Worm (Caenorhabditis elegans) whole organism, L4/young adult: ENCODE measurements around the gene tat-1.

ENCODE experiments used
- W03F9.2 ChIP-seq: fragments of 150-350 bp; optimal IDR thresholded peaks from 2 replicates; lab custom pipeline; 2014; ENCODE audit warnings: missing biosample characterization, missing genetic modification characterization
- dao-5 ChIP-seq: sonication (generic microtip); optimal IDR thresholded peaks from 2 replicates; lab custom pipeline; 2016; ENCODE audit warnings: missing genotype, missing genetic modification characterization, moderate library complexity, missing compliant biosample characterization
- him-1 ChIP-seq: sonication (generic microtip); optimal IDR thresholded peaks from 2 replicates; lab custom pipeline; 2016; ENCODE audit warnings: missing genotype, missing genetic modification reagents, missing genetic modification characterization, missing compliant biosample characterization

tat-1 gene

ce11 chrIII:12421708-12422107 lies at the start of gene tat-1:
tat-1 (minus strand) TSS chrIII:12421718.
- no peak for TF ChIP-seq dao-5 (tag; lab: Kevin White, UChicago)
- no peak for TF ChIP-seq W03F9.2 (tag; lab: Kevin White, UChicago)
- no peak for TF ChIP-seq him-1

- no peak for TF ChIP-seq W03F9.2 (tag; lab: Kevin White, UChicago)
- TF ChIP-seq him-1, result no peak
- TF ChIP-seq dao-5 (tag; lab: Kevin White, UChicago), result no peak
These were observed 49.1 kb upstream of the tat-1 start for ce11 chrIII:12470589-12470988.

ce11 chrIII:12469800-12470199 lies 48.3 kb upstream of the tat-1 start:
- TF ChIP-seq him-1, result no peak
- TF ChIP-seq dao-5 (tag; lab: Kevin White, UChicago), result no peak
- no peak for TF ChIP-seq W03F9.2 (tag; lab: Kevin White, UChicago)

- TF ChIP-seq dao-5 (tag; lab: Kevin White, UChicago) (no peak), him-1 (no peak), W03F9.2 (tag; lab: Kevin White, UChicago) (no peak)
These were observed 47.4 kb upstream of the tat-1 start, which contains the start of gene Y49E10.29 for ce11 chrIII:12468869-12469268. Y49E10.29 (plus strand) TSS chrIII:12469169.

- TF ChIP-seq W03F9.2 (tag; lab: Kevin White, UChicago), result no peak
These were observed 44.8 kb upstream of the tat-1 start, which contains the start of gene pstk-1 for ce11 chrIII:12466310-12466709. pstk-1 (plus strand) TSS chrIII:12466610.

DNA sequence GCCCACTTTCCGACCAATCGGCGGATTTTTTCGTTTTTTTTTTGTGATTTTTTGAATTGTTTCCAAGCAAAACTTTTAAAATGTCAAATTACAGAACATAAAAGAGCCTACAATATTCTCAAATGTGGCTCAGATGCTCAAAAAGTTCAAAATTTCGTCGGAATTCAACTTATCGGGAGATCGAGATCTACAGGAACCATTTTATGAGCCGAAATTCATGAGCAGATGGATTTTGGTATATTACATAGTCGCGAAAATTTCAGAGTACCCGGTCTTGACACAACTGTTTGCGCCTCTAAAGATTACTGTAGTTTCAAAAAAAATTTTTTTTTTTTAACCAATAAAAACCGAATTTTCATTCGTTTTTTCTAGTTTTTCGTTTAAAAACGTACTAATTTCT lies 37.5 kb upstream of the tat-1 start:
- TF ChIP-seq W03F9.2 (tag; lab: Kevin White, UChicago) (no peak), dao-5 (tag; lab: Kevin White, UChicago) (no peak), him-1 (no peak)

- TF ChIP-seq W03F9.2 (tag; lab: Kevin White, UChicago) (peak; percentile 44), him-1 (no peak)
These were observed 35.5 kb upstream of the tat-1 start, which contains the start of the genes scav-3 and Y49E10.21 for ce11 chrIII:12456801-12457647. scav-3 (minus strand) TSS chrIII:12456850. Y49E10.21 (plus strand) TSS chrIII:12457597.

DNA sequence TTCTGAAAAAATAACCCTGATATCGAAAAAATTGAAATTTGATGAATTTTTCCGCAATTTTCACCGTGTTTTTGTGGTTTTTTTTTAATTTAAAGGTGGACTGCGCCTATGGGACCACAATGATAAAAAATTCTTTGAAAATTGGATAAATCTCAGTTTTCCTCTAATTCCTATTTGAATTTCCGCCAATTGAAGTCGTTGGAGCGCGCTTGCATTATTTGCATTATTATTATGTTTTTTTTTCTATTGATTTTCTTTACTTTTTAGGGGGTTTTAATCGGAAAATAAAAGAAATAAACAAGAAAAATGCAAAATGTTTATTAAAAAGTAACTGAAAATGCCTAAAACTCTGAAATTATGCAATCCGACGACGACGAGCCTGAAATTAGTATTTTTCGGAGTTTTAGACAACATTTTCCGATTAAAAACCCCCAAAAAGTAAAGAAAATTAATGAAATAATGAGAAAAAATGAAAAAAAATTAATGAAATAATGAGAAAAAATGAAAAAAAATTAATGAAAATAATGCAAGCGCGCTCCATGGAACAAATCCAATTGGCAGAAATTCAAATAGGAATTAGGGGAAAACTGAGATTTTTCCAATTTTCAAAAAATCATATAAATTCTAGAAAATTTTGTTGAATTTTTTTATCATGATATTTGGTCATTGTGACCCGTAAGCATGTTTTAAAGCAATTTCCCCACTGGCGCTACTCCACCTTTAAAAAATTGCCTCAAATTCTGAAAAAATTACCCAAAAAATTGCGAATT lies 34.3 kb upstream of the tat-1 start:
- TF ChIP-seq dao-5 (tag; lab: Kevin White, UChicago) (no peak), him-1 (no peak), W03F9.2 (tag; lab: Kevin White, UChicago) (no peak)

DNA sequence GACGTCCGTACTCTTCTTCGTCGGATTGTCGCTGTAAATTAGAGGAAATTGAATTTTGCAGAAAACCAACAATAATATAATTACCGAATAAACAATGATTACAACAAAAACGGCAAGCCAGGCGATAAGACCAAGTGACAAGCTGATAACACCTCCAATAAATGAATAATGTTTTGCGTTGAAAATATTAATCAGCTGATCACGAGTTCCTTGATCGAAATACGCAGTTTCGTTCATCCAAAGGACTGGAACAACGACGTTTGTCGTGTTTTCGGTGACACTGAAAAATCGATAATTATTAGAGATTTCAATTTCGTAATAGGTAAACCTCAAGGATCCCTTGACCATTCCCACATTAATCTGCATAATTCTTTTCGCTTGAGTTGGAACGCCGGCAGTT lies 32.3 kb upstream of the tat-1 start:
- TF ChIP-seq W03F9.2 (tag; lab: Kevin White, UChicago) (no peak), him-1 (no peak), dao-5 (tag; lab: Kevin White, UChicago) (no peak)

ce11 chrIII:12453315-12453714 lies 31.8 kb upstream of the tat-1 start, which contains the start of gene ani-1:
ani-1 (minus strand) TSS chrIII:12453375.
- TF ChIP-seq him-1 (no peak), W03F9.2 (tag; lab: Kevin White, UChicago) (peak; percentile 71), dao-5 (tag; lab: Kevin White, UChicago) (no peak)

ce11 chrIII:12445991-12446502 lies 24.5 kb upstream of the tat-1 start, which contains the start of gene Y49E10.18:
Y49E10.18 (minus strand) TSS chrIII:12446106.
- no peak for TF ChIP-seq him-1
- no peak for TF ChIP-seq dao-5 (tag; lab: Kevin White, UChicago)
- TF ChIP-seq W03F9.2 (tag; lab: Kevin White, UChicago), result no peak

DNA sequence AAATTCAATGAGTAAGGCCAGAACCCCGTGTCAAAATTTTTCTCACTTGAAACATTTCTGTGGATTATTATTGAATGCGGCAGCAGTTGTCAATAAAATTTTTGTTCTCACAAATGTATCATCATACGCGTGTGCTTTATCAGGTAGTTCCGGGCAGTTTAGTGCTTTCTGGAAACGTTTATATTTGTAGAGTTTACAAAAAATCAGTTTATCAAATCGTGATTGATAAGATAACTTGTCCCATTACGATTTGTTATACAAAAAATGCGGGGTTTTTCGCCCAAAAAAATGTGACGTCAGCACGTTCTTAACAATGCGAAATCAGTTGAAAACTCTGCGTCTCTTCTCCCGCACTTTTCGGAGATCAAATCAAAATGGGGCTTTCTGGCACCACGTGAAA lies 23.7 kb upstream of the tat-1 start:
- no peak for TF ChIP-seq him-1
- no peak for TF ChIP-seq dao-5 (tag; lab: Kevin White, UChicago)
- no peak for TF ChIP-seq W03F9.2 (tag; lab: Kevin White, UChicago)

DNA sequence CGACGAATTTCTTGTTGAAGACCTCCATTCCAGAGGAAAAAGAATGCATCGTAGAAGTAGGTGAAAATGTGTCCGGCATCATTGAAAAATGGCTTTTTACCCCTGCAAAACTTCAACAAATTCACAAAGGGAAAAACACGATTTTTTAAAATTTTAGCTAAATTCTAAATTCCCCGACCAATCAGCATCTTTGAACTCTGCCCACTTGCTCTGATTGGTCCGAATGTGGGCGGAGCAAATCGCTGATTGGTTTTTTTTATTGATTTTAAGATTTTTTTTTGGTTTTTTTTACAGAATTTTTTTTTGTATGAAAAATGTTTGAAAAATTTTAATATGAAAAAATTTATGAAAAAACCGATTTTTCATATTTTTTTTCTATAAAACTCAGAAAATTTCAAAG lies 22.4 kb upstream of the tat-1 start:
- no peak for TF ChIP-seq dao-5 (tag; lab: Kevin White, UChicago)

- no peak for TF ChIP-seq W03F9.2 (tag; lab: Kevin White, UChicago)
- no peak for TF ChIP-seq dao-5 (tag; lab: Kevin White, UChicago)
- no peak for TF ChIP-seq him-1
These were observed 17.5 kb upstream of the tat-1 start for ce11 chrIII:12439056-12439455.
